Fruit fly (Drosophila melanogaster) whole organism, wandering third instar larva: ENCODE measurements around the gene CG18598.

Experiments
- Hr83 ChIP-seq: fragments of 200-300 bp; sonication (Bioruptor generic); optimal IDR thresholded peaks from 2 replicates; lab custom pipeline; 2016; ENCODE audit warnings: missing biosample characterization, mild to moderate bottlenecking, missing genetic modification characterization, moderate library complexity; ENCODE audit not compliant: poor library complexity, severe bottlenecking
- Myc ChIP-seq: fragments of >200 bp; optimal IDR thresholded peaks from 2 replicates; lab custom pipeline; 2017
- N ChIP-seq: fragments of >200 bp; optimal IDR thresholded peaks from 2 replicates; lab custom pipeline; 2018; ENCODE audit warnings: missing biosample characterization, missing external identifiers, missing genetic modification characterization
- ey ChIP-seq: fragments of 200-800 bp; sonication (Bioruptor generic); optimal IDR thresholded peaks from 2 replicates; lab custom pipeline; 2016; ENCODE audit warnings: missing biosample characterization, missing genetic modification characterization
- h ChIP-seq: fragments of 200-800 bp; sonication (Bioruptor generic); optimal IDR thresholded peaks from 3 replicates; lab custom pipeline; 2016; ENCODE audit warnings: missing biosample characterization, mild to moderate bottlenecking, missing genetic modification characterization
- jim ChIP-seq: fragments of 175-275, 200-325 bp; sonication (Bioruptor generic); optimal IDR thresholded peaks from 2 replicates; lab custom pipeline; 2016; ENCODE audit warnings: missing biosample characterization, mild to moderate bottlenecking, missing genetic modification characterization
- lola ChIP-seq: fragments of >200 bp; optimal IDR thresholded peaks from 2 replicates; lab custom pipeline; 2017; ENCODE audit warnings: missing biosample characterization, missing genetic modification characterization
- psq ChIP-seq: fragments of 200-800 bp; sonication (Bioruptor generic); optimal IDR thresholded peaks from 3 replicates; lab custom pipeline; 2017; ENCODE audit warnings: missing biosample characterization, mild to moderate bottlenecking, missing genetic modification characterization, moderate library complexity
- sage ChIP-seq: fragments of 200-800 bp; sonication (Bioruptor generic); optimal IDR thresholded peaks from 2 replicates; lab custom pipeline; 2016; ENCODE audit warnings: missing biosample characterization, mild to moderate bottlenecking, missing genetic modification characterization

dm6 chr3R:18292371-18292770 lies 41.5 kb downstream of the CG18598 start:
- TF ChIP-seq h (GFP tag; lab: Kevin White, UChicago) (no peak), lola (no peak), N (GFP tag; lab: Kevin White, UChicago) (no peak), Hr83 (GFP tag; lab: Kevin White, UChicago) (no peak), sage (GFP tag; lab: Kevin White, UChicago) (no peak), ey (GFP tag; lab: Kevin White, UChicago) (no peak), psq (no peak), jim (no peak), Myc (lab: Kevin White, UChicago) (no peak)
